Worm (Caenorhabditis elegans) whole organism, young adult: ENCODE results near the gene F59E12.6.

ENCODE experiments used
- B0019.2 ChIP-seq: fragments of 200-800 bp; sonication (Bioruptor generic); conservative IDR thresholded peaks from 2 replicates; pipeline ENCODE4 v1.3.6; 2022; ENCODE audit warnings: missing genetic modification reagents, missing genetic modification characterization, missing compliant biosample characterization
- C06A6.2 ChIP-seq: fragments of 200-800 bp; sonication (Bioruptor generic); conservative IDR thresholded peaks from 2 replicates; pipeline ENCODE4 v1.3.6; 2022; ENCODE audit warnings: missing genetic modification characterization, missing compliant biosample characterization
- D2030.7 ChIP-seq: fragments of 200-800 bp; sonication (Bioruptor generic); IDR thresholded peaks from 2 replicates; pipeline ENCODE4 v1.3.6; 2022; ENCODE audit warnings: missing genetic modification reagents, missing genetic modification characterization, missing compliant biosample characterization
- F39B2.1 ChIP-seq: fragments of 200-800 bp; sonication (Bioruptor generic); IDR thresholded peaks from 2 replicates; pipeline ENCODE4 v1.3.6; 2022; ENCODE audit warnings: missing genetic modification reagents, missing genetic modification characterization, missing compliant biosample characterization
- F52B5.7 ChIP-seq: sonication (generic microtip); optimal IDR thresholded peaks from 2 replicates; lab custom pipeline; 2016; ENCODE audit warnings: mild to moderate bottlenecking, missing genetic modification characterization, missing compliant biosample characterization
- Y56A3A.18 ChIP-seq: fragments of 200-800 bp; sonication (Bioruptor generic); IDR thresholded peaks from 2 replicates; pipeline ENCODE4 v1.3.6; 2022; ENCODE audit warnings: missing genetic modification reagents, missing genetic modification characterization, missing compliant biosample characterization
- Y67H2A.10 ChIP-seq: fragments of 200-800 bp; sonication (Bioruptor generic); conservative IDR thresholded peaks from 2 replicates; pipeline ENCODE4 v1.3.6; 2022; ENCODE audit warnings: missing genetic modification reagents, missing genetic modification characterization, missing compliant biosample characterization
- akir-1 ChIP-seq: fragments of 200-800 bp; sonication (Bioruptor generic); optimal IDR thresholded peaks from 2 replicates; lab custom pipeline; 2018; ENCODE audit warnings: mild to moderate bottlenecking, missing genetic modification characterization, moderate library complexity, missing compliant biosample characterization
- aptf-3 ChIP-seq: fragments of 200-800 bp; sonication (Bioruptor generic); IDR thresholded peaks from 2 replicates; pipeline ENCODE4 v1.3.6; 2022; ENCODE audit warnings: missing genetic modification characterization, missing compliant biosample characterization
- atf-7 ChIP-seq: sonication (generic microtip); optimal IDR thresholded peaks from 2 replicates; lab custom pipeline; 2017; ENCODE audit warnings: mild to moderate bottlenecking, missing genetic modification characterization, missing compliant biosample characterization
- attf-5 ChIP-seq: fragments of 200-800 bp; sonication (Bioruptor generic); optimal IDR thresholded peaks from 2 replicates; lab custom pipeline; 2018; ENCODE audit warnings: mild to moderate bottlenecking, missing genetic modification characterization, missing compliant biosample characterization
- attf-6 ChIP-seq: fragments of 200-800 bp; sonication (Bioruptor generic); IDR thresholded peaks from 2 replicates; pipeline ENCODE4 v1.3.6; 2022; ENCODE audit warnings: missing genetic modification reagents, missing genetic modification characterization, missing compliant biosample characterization
- bed-1 ChIP-seq: fragments of 200-800 bp; sonication (Bioruptor generic); IDR thresholded peaks from 2 replicates; pipeline ENCODE4 v1.3.6; 2022; ENCODE audit warnings: missing genetic modification reagents, missing genetic modification characterization, missing compliant biosample characterization
- bed-2 ChIP-seq: fragments of 200-800 bp; sonication (Bioruptor generic); IDR thresholded peaks from 2 replicates; pipeline ENCODE4 v1.3.6; 2022; ENCODE audit warnings: missing genetic modification reagents, missing genetic modification characterization, missing compliant biosample characterization
- ceh-100 ChIP-seq: fragments of 200-800 bp; sonication (Bioruptor generic); IDR thresholded peaks from 2 replicates; pipeline ENCODE4 v1.3.6; 2022; ENCODE audit warnings: missing genetic modification reagents, missing genetic modification characterization, missing compliant biosample characterization
- ceh-58 ChIP-seq: fragments of 200-800 bp; sonication (Bioruptor generic); IDR thresholded peaks from 2 replicates; pipeline ENCODE4 v1.3.6; 2022; ENCODE audit warnings: missing genetic modification characterization, missing compliant biosample characterization
- chd-7 ChIP-seq: sonication (generic microtip); optimal IDR thresholded peaks from 2 replicates; lab custom pipeline; 2016; ENCODE audit warnings: mild to moderate bottlenecking, missing genetic modification characterization, moderate library complexity, missing compliant biosample characterization
- dox-1 ChIP-seq: fragments of 200-800 bp; sonication (Bioruptor generic); IDR thresholded peaks from 2 replicates; pipeline ENCODE4 v1.3.6; 2022; ENCODE audit warnings: missing genetic modification reagents, missing genetic modification characterization, missing compliant biosample characterization
- egl-18 ChIP-seq: fragments of 200-800 bp; sonication (Bioruptor generic); IDR thresholded peaks from 2 replicates; pipeline ENCODE4 v1.3.6; 2022; ENCODE audit warnings: missing genetic modification reagents, missing genetic modification characterization, missing compliant biosample characterization
- ekl-4 ChIP-seq: fragments of 200-800 bp; sonication (Bioruptor generic); IDR thresholded peaks from 2 replicates; pipeline ENCODE4 v1.3.6; 2022; ENCODE audit warnings: missing genetic modification reagents, missing genetic modification characterization, missing compliant biosample characterization
- fkh-3 ChIP-seq: sonication (generic microtip); optimal IDR thresholded peaks from 2 replicates; lab custom pipeline; 2016; ENCODE audit warnings: mild to moderate bottlenecking, missing genetic modification characterization, missing compliant biosample characterization
- hlh-26 ChIP-seq: fragments of 200-800 bp; sonication (Bioruptor generic); conservative IDR thresholded peaks from 2 replicates; pipeline ENCODE4 v1.3.6; 2022; ENCODE audit warnings: missing genetic modification reagents, missing genetic modification characterization, missing compliant biosample characterization
- hrde-1 ChIP-seq: sonication (generic microtip); optimal IDR thresholded peaks from 2 replicates; lab custom pipeline; 2016; ENCODE audit warnings: missing genetic modification characterization, mild to moderate bottlenecking, missing compliant biosample characterization, moderate library complexity, missing genotype, missing genetic modification reagents, borderline replicate concordance
- lag-1 ChIP-seq: fragments of 200-800 bp; sonication (Bioruptor generic); IDR thresholded peaks from 2 replicates; pipeline ENCODE4 v1.3.6; 2022; ENCODE audit warnings: missing genetic modification reagents, missing genetic modification characterization, missing compliant biosample characterization
- let-526 ChIP-seq: fragments of 200-800 bp; sonication (Bioruptor generic); IDR thresholded peaks from 2 replicates; pipeline ENCODE4 v1.3.6; 2022; ENCODE audit warnings: missing genetic modification reagents, missing genetic modification characterization, missing compliant biosample characterization
- let-607 ChIP-seq, 2 experiments: fragments of 200-800 bp in 1 of 2; sonication (Bioruptor generic) in 1 of 2; sonication (generic microtip) in 1 of 2; optimal IDR thresholded peaks; 2 replicates each; lab custom pipeline; 2016 to 2018; ENCODE audit warnings: mild to moderate bottlenecking in 2 of 2, missing compliant biosample characterization in 2 of 2, missing genetic modification characterization in 2 of 2, moderate library complexity in 2 of 2, missing genotype in 1 of 2
- lin-35 ChIP-seq, 3 experiments: fragments of 150-350 bp in 2 of 3; sonication (generic microtip) in 1 of 3; optimal IDR thresholded peaks; 2 replicates each; lab custom pipeline; 2014 to 2018; ENCODE audit warnings: missing biosample characterization in 3 of 3, missing genetic modification characterization in 3 of 3, missing genetic modification reagents in 3 of 3
- lin-40 ChIP-seq: sonication (generic microtip); optimal IDR thresholded peaks from 2 replicates; lab custom pipeline; 2016; ENCODE audit warnings: missing genetic modification characterization, mild to moderate bottlenecking, missing compliant biosample characterization, missing genotype, missing genetic modification reagents
- lir-1 ChIP-seq: fragments of 200-800 bp; sonication (Bioruptor generic); conservative IDR thresholded peaks from 2 replicates; pipeline ENCODE4 v1.3.6; 2022; ENCODE audit warnings: missing genetic modification reagents, missing genetic modification characterization, missing compliant biosample characterization
- lsl-1 ChIP-seq: fragments of 200-800 bp; sonication (Bioruptor generic); optimal IDR thresholded peaks from 2 replicates; lab custom pipeline; 2018; ENCODE audit warnings: mild to moderate bottlenecking, missing genetic modification characterization, moderate library complexity, missing compliant biosample characterization
- madf-10 ChIP-seq: sonication (generic microtip); optimal IDR thresholded peaks from 2 replicates; lab custom pipeline; 2016; ENCODE audit warnings: mild to moderate bottlenecking, missing genetic modification characterization, missing compliant biosample characterization
- madf-3 ChIP-seq: fragments of 200-800 bp; sonication (Bioruptor generic); IDR thresholded peaks from 2 replicates; pipeline ENCODE4 v1.3.6; 2022; ENCODE audit warnings: missing genetic modification reagents, missing genetic modification characterization, missing compliant biosample characterization
- madf-6 ChIP-seq: fragments of 200-800 bp; sonication (Bioruptor generic); IDR thresholded peaks from 2 replicates; pipeline ENCODE4 v1.3.6; 2022; ENCODE audit warnings: missing genetic modification reagents, missing genetic modification characterization, missing compliant biosample characterization
- mxl-1 ChIP-seq: sonication (generic microtip); optimal IDR thresholded peaks from 2 replicates; lab custom pipeline; 2016; ENCODE audit warnings: missing genetic modification characterization, missing compliant biosample characterization
- nfyb-1 ChIP-seq: fragments of 200-800 bp; sonication (Bioruptor generic); IDR thresholded peaks from 2 replicates; pipeline ENCODE4 v1.3.6; 2022; ENCODE audit warnings: missing genetic modification reagents, missing genetic modification characterization, missing compliant biosample characterization
- nhr-120 ChIP-seq: fragments of 200-800 bp; sonication (Bioruptor generic); IDR thresholded peaks from 2 replicates; pipeline ENCODE4 v1.3.6; 2022; ENCODE audit warnings: missing genetic modification characterization, missing compliant biosample characterization
- nhr-27 ChIP-seq: fragments of 200-800 bp; sonication (Bioruptor generic); optimal IDR thresholded peaks from 2 replicates; lab custom pipeline; 2018; ENCODE audit warnings: mild to moderate bottlenecking, missing genetic modification characterization, moderate library complexity, missing compliant biosample characterization
- rcor-1 ChIP-seq: fragments of 200-800 bp; sonication (Bioruptor generic); IDR thresholded peaks from 2 replicates; pipeline ENCODE4 v1.3.6; 2022; ENCODE audit warnings: missing genetic modification reagents, missing genetic modification characterization, missing compliant biosample characterization
- rec-8 ChIP-seq, 2 experiments: sonication (generic microtip); optimal IDR thresholded peaks; 2 replicates each; lab custom pipeline; 2016; ENCODE audit warnings: mild to moderate bottlenecking in 2 of 2, missing genetic modification characterization in 2 of 2, missing genetic modification reagents in 2 of 2, missing genotype in 2 of 2, missing biosample characterization in 1 of 2, missing compliant biosample characterization in 1 of 2, moderate library complexity in 1 of 2
- repo-1 ChIP-seq: sonication (generic microtip); optimal IDR thresholded peaks from 2 replicates; lab custom pipeline; 2017; ENCODE audit warnings: mild to moderate bottlenecking, missing genetic modification characterization, missing compliant biosample characterization
- sdz-38 ChIP-seq: sonication (generic microtip); optimal IDR thresholded peaks from 2 replicates; lab custom pipeline; 2016; ENCODE audit warnings: missing genotype, missing genetic modification characterization, missing compliant biosample characterization
- sea-2 ChIP-seq: fragments of 200-800 bp; sonication (Bioruptor generic); IDR thresholded peaks from 2 replicates; pipeline ENCODE4 v1.3.6; 2022; ENCODE audit warnings: missing genetic modification characterization, missing compliant biosample characterization
- snpc-3.4 ChIP-seq: sonication (generic microtip); optimal IDR thresholded peaks from 2 replicates; lab custom pipeline; 2017; ENCODE audit warnings: missing genetic modification characterization, mild to moderate bottlenecking, missing compliant biosample characterization, antibody characterized with exemption, moderate library complexity, missing genotype, missing genetic modification reagents
- somi-1 ChIP-seq: fragments of 200-800 bp; sonication (Bioruptor generic); optimal IDR thresholded peaks from 2 replicates; lab custom pipeline; 2018; ENCODE audit warnings: mild to moderate bottlenecking, missing genetic modification characterization, missing compliant biosample characterization
- tlf-1 ChIP-seq: fragments of 200-800 bp; sonication (Bioruptor generic); optimal IDR thresholded peaks from 2 replicates; lab custom pipeline; 2018; ENCODE audit warnings: mild to moderate bottlenecking, missing genetic modification characterization, missing compliant biosample characterization
- zfh-2 ChIP-seq: fragments of 200-800 bp; sonication (Bioruptor generic); conservative IDR thresholded peaks from 2 replicates; pipeline ENCODE4 v1.3.6; 2022; ENCODE audit warnings: missing genetic modification reagents, missing genetic modification characterization, missing compliant biosample characterization
- ztf-18 ChIP-seq: sonication (generic microtip); optimal IDR thresholded peaks from 2 replicates; lab custom pipeline; 2016; ENCODE audit warnings: missing genotype, mild to moderate bottlenecking, missing genetic modification characterization, missing compliant biosample characterization
- ztf-22 ChIP-seq: fragments of 200-800 bp; sonication (Bioruptor generic); optimal IDR thresholded peaks from 2 replicates; lab custom pipeline; 2018; ENCODE audit warnings: mild to moderate bottlenecking, missing genetic modification characterization, moderate library complexity, missing compliant biosample characterization
- ztf-28 ChIP-seq: fragments of 200-800 bp; sonication (Bioruptor generic); IDR thresholded peaks from 2 replicates; pipeline ENCODE4 v1.3.6; 2022; ENCODE audit warnings: missing genetic modification reagents, missing genetic modification characterization, missing compliant biosample characterization

F59E12.6 gene

ce11 chrII:5577060-5577459, 53.7 kb downstream of the F59E12.6 start (continued):
- TF ChIP-seq sea-2 (GFP tag; lab: Robert Waterston, UW): no peak
- no peak for TF ChIP-seq Y67H2A.10
- TF ChIP-seq lin-40 (tag; lab: Kevin White, UChicago): peak; percentile 48
- no peak for TF ChIP-seq atf-7
- peak; percentile 15 for TF ChIP-seq repo-1 (tag; lab: Kevin White, UChicago)
- peak in 1 of 3 experiments; percentile 62 for TF ChIP-seq lin-35 (GFP tag; optimal IDR thresholded peaks at IDR 0.05; lab: Kevin White, UChicago)
- peak; percentile 17 to 31 for TF ChIP-seq let-607 (tag; optimal IDR thresholded peaks at IDR 0.05; lab: Kevin White, UChicago)
- TF ChIP-seq nfyb-1: peak; percentile 72; the same call in 1 of the 2 replicates
- no peak for TF ChIP-seq nhr-27
- TF ChIP-seq somi-1 (GFP tag; lab: Kevin White, UChicago): no peak
- TF ChIP-seq chd-7 (tag; lab: Kevin White, UChicago): peak; percentile 56
- peak; percentile 8 for TF ChIP-seq lsl-1 (GFP tag; lab: Kevin White, UChicago)
- TF ChIP-seq attf-5 (GFP tag; lab: Kevin White, UChicago): peak; percentile 30
- no peak for TF ChIP-seq let-526 (GFP tag; lab: Robert Waterston, UW)
- no peak for TF ChIP-seq ztf-28
- no peak for TF ChIP-seq bed-2
- peak; percentile 47 for TF ChIP-seq ztf-18 (tag; lab: Kevin White, UChicago)
- TF ChIP-seq C06A6.2 (GFP tag; lab: Robert Waterston, UW): no peak
- no peak for TF ChIP-seq madf-6 (GFP tag; lab: Robert Waterston, UW)
- 0 out of 2 replicates have a peak, but pooled peaks have one; percentile 26 for TF ChIP-seq D2030.7 (GFP tag; lab: Robert Waterston, UW)
- TF ChIP-seq rcor-1 (GFP tag; lab: Robert Waterston, UW): no peak
- TF ChIP-seq hrde-1 (tag; lab: Kevin White, UChicago): no peak
- TF ChIP-seq F52B5.7: no peak
- TF ChIP-seq mxl-1: peak; percentile 41
- TF ChIP-seq egl-18 (GFP tag; lab: Robert Waterston, UW): no peak
- TF ChIP-seq bed-1 (GFP tag; lab: Robert Waterston, UW): no peak
- TF ChIP-seq F39B2.1 (GFP tag; lab: Robert Waterston, UW): no peak
- no peak for TF ChIP-seq zfh-2 (GFP tag; lab: Robert Waterston, UW)
- no peak for TF ChIP-seq madf-3
- peak; percentile 70 for TF ChIP-seq attf-6 (GFP tag; lab: Robert Waterston, UW)
- TF ChIP-seq akir-1: no peak
- no peak for TF ChIP-seq nhr-120 (GFP tag; lab: Robert Waterston, UW)
- no peak for TF ChIP-seq fkh-3 (tag; lab: Kevin White, UChicago)
- peak; percentile 22 for TF ChIP-seq snpc-3.4
- no peak for TF ChIP-seq lir-1 (GFP tag; lab: Robert Waterston, UW)
- TF ChIP-seq sdz-38 (tag; lab: Kevin White, UChicago): no peak
- TF ChIP-seq dox-1 (GFP tag; lab: Robert Waterston, UW): peak; percentile 71
- no peak for TF ChIP-seq B0019.2 (GFP tag; lab: Robert Waterston, UW)
- TF ChIP-seq hlh-26 (GFP tag; lab: Robert Waterston, UW): no peak
- peak; percentile 40; the same call in 1 of the 2 replicates for TF ChIP-seq ekl-4 (GFP tag; lab: Robert Waterston, UW)
- peak in 1 of 2 experiments; percentile 65 for TF ChIP-seq rec-8 (tag; optimal IDR thresholded peaks at IDR 0.05; lab: Kevin White, UChicago)
- no peak for TF ChIP-seq ceh-58 (GFP tag; lab: Robert Waterston, UW)
- no peak for TF ChIP-seq aptf-3 (GFP tag; lab: Robert Waterston, UW)
- TF ChIP-seq ztf-22 (GFP tag; lab: Kevin White, UChicago): no peak
- 0 out of 2 replicates have a peak, but pooled peaks have one; percentile 55 for TF ChIP-seq Y56A3A.18 (GFP tag; lab: Robert Waterston, UW)
- TF ChIP-seq madf-10 (tag; lab: Kevin White, UChicago): peak; percentile 1
- TF ChIP-seq tlf-1 (GFP tag; lab: Kevin White, UChicago): no peak
- no peak for TF ChIP-seq lag-1 (GFP tag; lab: Robert Waterston, UW)
- peak; percentile 53; the same call in 1 of the 2 replicates for TF ChIP-seq ceh-100
